Fruit fly (Drosophila melanogaster): ENCODE measurements around the gene CG7841.

Gene CG7841

DNA sequence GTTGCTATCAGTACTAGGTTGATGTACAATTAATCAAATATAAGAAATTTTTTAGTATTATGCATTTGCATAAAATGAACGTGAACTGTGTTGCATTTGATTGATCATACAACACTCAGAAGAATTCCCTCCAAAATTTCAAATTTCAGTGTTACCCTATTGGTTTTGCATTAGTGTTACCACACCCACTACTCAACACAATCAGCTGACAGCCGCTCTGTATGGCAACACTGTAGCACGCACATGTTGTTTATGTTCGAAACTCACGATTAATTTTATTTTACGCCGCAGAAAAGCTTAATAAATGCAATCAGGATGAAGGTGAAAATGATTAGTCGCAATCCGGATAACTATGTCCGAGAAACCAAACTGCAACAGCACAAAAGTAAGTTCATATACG is 9.3 kb downstream of the CG7841 start, which contains the start of gene CG7275:
TSS of gene CG7275 (plus strand) at position 215 of the 400 bp plus-strand sequence.
- no peak for TF ChIP-seq CG17806 (tag; optimal IDR thresholded peaks at IDR 0.05)
- TF ChIP-seq CG15710 (tag; optimal IDR thresholded peaks at IDR 0.05), result peak; percentile 7

DNA sequence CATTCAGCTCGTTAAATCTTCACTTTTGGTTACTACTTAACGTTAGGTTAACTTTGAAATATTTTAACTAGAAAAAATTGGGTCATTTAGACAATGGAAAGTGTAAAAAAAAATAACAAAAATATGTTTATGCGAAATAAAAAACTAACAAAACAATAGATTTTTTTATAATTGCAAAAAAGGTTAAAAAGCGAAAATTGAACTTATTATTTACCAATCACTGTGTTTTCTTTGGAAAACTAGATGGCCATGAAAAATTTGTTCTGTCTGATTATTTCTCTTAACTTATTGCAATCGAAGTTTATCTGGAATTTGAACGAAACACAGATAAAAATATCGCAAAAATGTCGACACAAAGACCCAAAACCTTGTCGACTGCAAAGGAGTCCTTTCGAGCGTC is 10.2 kb downstream of the CG7841 start, which contains the start of gene CG7276:
TSS of gene CG7276 (plus strand) at position 301 of the 400 bp plus-strand sequence.
- no peak for TF ChIP-seq CG12605 (GFP tag; IDR thresholded peaks at IDR 0.05)
- TF ChIP-seq Pif1A (GFP tag; optimal IDR thresholded peaks at IDR 0.05), result no peak
- TF ChIP-seq CG8301 (tag; optimal IDR thresholded peaks at IDR 0.05), result no peak

DNA sequence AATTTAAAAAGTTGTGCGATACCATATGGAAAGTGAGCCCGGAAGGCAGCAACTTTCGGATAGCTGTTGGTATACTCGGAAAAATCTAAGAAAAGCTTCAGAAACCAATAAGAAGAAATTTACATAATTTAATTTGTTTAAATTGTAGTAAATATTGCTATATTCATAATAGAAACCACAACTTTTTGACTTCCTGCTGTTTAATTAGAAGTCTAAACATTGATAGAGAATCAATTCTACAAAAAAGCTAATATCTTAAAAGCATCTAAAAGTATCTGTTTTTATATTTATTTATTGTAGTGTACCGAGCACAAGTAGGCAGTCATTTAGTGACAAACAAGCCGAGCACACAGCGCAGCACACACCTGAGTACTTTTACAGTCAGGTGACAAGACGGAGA is 11.8 kb downstream of the CG7841 start, which contains the start of gene CG13455:
TSS of gene CG13455 (plus strand) at position 301 of the 400 bp plus-strand sequence.
- TF ChIP-seq Pif1A (GFP tag; optimal IDR thresholded peaks at IDR 0.05), result no peak
- TF ChIP-seq CG8301 (tag; optimal IDR thresholded peaks at IDR 0.05), result no peak
- TF ChIP-seq CG15710 (tag; optimal IDR thresholded peaks at IDR 0.05), result no peak
- no peak for TF ChIP-seq CG34367 (tag; optimal IDR thresholded peaks at IDR 0.05)

DNA sequence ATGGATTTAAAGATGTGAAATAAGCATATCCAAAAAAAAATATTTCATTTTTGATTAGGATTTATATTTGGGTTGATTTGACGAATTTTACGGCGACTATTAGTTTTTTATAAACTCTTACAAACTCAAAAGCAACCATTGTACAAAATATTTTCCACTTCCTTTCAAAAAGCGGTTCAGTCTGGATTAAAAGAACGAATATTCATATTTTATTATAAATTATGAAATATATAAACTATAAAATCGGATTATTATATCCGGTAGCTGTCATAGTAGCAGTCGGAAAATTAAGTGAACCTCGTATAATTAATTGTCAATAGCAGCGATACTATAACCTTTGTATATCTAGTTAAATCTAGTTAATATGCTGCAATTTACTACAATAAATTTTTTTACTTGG is 12.6 kb downstream of the CG7841 start, which contains the start of gene CG12355:
TSS of gene CG12355 (minus strand) at position 101 of the 400 bp plus-strand sequence.
- TF ChIP-seq CG14655 (GFP tag; optimal IDR thresholded peaks at IDR 0.05), result no peak
- no peak for TF ChIP-seq CG9948 (tag; optimal IDR thresholded peaks at IDR 0.05)
- TF ChIP-seq CG12605 (GFP tag; IDR thresholded peaks at IDR 0.05), result no peak
- no peak for TF ChIP-seq CG8159 (tag; optimal IDR thresholded peaks at IDR 0.05)
- TF ChIP-seq CG15710 (tag; optimal IDR thresholded peaks at IDR 0.05), result no peak
- TF ChIP-seq CG10348 (GFP tag; IDR thresholded peaks at IDR 0.05), result no peak
- no peak for TF ChIP-seq gl (tag; optimal IDR thresholded peaks at IDR 0.05)
- TF ChIP-seq Ets98B (GFP tag; IDR thresholded peaks at IDR 0.05), result no peak
- no peak for TF ChIP-seq CG4496 (GFP tag; IDR thresholded peaks at IDR 0.05)
- TF ChIP-seq Snoo (tag; optimal IDR thresholded peaks at IDR 0.05), result no peak
- TF ChIP-seq D1 (tag; optimal IDR thresholded peaks at IDR 0.05), result no peak

DNA sequence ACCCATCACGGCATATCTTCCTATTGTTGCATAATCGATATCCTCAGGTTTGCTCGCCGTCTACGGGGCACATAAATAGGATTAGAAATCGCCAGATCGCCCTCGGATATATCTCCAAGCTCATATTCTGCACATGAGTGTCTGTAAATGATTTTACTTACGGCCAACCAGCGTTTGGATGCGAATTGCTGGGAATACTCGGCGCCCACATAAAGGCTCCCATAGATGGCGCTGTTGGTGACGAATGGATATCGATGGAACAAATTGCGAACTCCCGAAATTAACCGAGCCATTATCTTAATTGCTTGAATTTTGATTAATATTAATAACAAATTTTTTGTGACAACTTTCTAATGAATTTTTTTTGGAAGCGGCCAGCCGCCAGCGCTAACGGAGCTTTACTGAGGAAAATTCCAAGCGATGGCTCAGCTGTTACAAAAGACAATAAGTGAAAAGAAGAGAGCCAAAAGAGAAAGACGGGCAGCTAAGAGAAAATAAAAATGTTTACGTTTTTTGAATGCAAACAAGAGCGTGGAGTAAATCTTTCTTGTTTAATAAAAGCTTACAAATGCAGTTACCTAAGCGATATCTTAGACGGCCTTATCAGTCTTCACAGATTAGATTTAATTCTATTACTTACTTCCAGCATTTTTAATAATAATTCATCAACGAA is 13.3 kb downstream of the CG7841 start:
- TF ChIP-seq CG34367 (tag; optimal IDR thresholded peaks at IDR 0.05) (no peak), CG32121 (GFP tag; IDR thresholded peaks at IDR 0.05) (no peak), CG8301 (tag; optimal IDR thresholded peaks at IDR 0.05) (no peak), CG9948 (tag; optimal IDR thresholded peaks at IDR 0.05) (no peak)

DNA sequence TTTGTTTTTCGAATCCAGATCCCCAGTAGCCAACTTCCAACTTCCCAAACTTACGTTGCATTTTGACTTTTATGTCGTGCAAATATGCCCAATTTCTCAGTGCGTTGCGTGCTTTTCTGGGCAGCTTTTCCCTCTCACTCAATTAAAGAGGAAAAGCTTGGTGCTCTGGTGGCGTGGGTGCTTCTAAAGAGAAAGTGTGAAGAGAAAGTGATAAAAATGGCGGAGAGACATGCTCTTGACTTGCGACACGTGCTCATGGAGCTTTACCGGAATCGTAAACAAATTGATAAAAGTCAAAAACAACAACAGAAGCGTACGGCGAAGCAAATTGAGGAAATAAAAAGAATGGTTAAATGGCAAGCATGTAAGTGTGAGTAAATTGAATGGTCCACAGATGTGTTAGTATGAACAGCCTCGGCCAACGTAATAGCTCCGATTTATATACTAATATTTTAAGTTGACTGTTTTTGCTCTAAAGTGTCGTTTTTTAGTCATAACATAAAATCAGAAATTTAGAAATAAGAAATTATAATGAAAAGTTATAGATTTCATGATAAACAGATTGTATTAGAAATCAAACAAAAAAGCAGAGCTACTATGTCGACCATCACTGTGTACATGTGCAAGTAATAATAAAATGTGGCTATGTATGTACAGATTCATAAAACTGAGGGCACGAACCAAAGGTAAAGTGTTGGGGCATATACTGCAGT is 14.0 kb downstream of the CG7841 start:
- no peak for TF ChIP-seq CG17806 (tag; optimal IDR thresholded peaks at IDR 0.05)
- no peak for TF ChIP-seq Pif1A (GFP tag; optimal IDR thresholded peaks at IDR 0.05)
- no peak for TF ChIP-seq CG8159 (tag; optimal IDR thresholded peaks at IDR 0.05)
- TF ChIP-seq CG32121 (GFP tag; IDR thresholded peaks at IDR 0.05), result no peak
- no peak for TF ChIP-seq CG8301 (tag; optimal IDR thresholded peaks at IDR 0.05)
- no peak for TF ChIP-seq D1 (tag; optimal IDR thresholded peaks at IDR 0.05)
- no peak for TF ChIP-seq EcR (GFP tag; optimal IDR thresholded peaks at IDR 0.05)

DNA sequence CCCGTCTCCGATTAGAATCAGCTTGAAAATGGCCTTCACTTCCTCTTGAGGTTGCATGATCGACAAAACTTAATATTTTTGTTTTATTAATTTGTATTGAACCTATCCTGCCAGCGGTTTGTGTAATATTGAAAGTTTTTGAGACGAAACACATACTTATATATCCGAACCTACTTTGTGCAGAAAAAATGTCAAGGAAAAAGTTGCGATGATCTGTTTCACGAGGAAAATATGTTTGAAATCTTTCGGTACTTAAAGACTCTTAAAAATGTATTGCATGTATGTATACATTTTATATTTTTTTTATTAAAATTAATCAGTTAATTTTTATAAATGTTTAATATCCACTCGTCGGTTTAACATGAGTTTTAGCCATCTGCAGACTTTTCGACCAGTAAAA is 22.8 kb downstream of the CG7841 start, which contains the start of gene Ran-like:
TSS of gene Ran-like (minus strand) at position 101 of the 400 bp plus-strand sequence.
- TF ChIP-seq Pif1A (GFP tag; optimal IDR thresholded peaks at IDR 0.05) (no peak), CG32121 (GFP tag; IDR thresholded peaks at IDR 0.05) (no peak), CG13204 (GFP tag; optimal IDR thresholded peaks at IDR 0.05) (no peak), D1 (tag; optimal IDR thresholded peaks at IDR 0.05) (no peak)

DNA sequence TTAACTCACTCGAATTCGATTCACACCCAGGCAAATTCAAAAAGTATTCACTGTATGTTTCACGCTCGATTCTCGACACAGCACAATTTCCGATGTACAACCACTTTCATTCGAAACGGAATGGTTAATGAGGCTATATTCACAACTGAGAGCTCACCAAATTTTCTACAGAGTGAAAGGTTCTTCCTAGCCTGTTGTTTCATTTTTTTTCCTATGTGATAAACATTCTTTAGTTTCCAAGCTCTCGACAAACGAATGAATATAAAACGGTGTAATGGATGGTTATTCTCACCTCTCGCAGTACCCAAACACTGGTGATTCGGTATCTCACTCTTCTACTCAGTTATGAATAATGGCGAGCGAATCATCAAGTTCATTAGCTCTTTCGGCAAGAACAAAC is 34.0 kb downstream of the CG7841 start, which contains the start of gene cocoon:
TSS of gene cocoon (minus strand) at position 101 of the 400 bp plus-strand sequence.
- TF ChIP-seq Snoo (tag; optimal IDR thresholded peaks at IDR 0.05) (no peak), gl (tag; optimal IDR thresholded peaks at IDR 0.05) (no peak), CG13204 (GFP tag; optimal IDR thresholded peaks at IDR 0.05) (no peak)

All from whole organism, pupa.